Fruit fly (Drosophila melanogaster) whole organism, embryonic: Measurements from ENCODE around the gene CG10841.

Experiments used
- Ada2b ChIP-seq: fragments of 200-800 bp; sonication (Bioruptor generic); IDR thresholded peaks from 2 replicates; pipeline ENCODE4 v1.3.6; 2022; ENCODE audit warnings: missing biosample characterization, missing genetic modification characterization
- CG11695 ChIP-seq: fragments of 200-800 bp; sonication (Bioruptor generic); IDR thresholded peaks from 3 replicates; pipeline ENCODE4 v1.3.6; 2022; ENCODE audit warnings: missing biosample characterization, missing genetic modification characterization
- CG12391 ChIP-seq: fragments of 200-800 bp; sonication (Bioruptor generic); optimal IDR thresholded peaks from 3 replicates; lab custom pipeline; 2018; ENCODE audit warnings: missing biosample characterization, mild to moderate bottlenecking, missing genetic modification characterization, moderate library complexity
- CG13287 ChIP-seq: fragments of 200-800 bp; sonication (Bioruptor generic); IDR thresholded peaks from 2 replicates; pipeline ENCODE4 v1.3.6; 2022; ENCODE audit warnings: missing biosample characterization, missing genetic modification characterization; ENCODE audit not compliant: partially characterized antibody
- CG13424 ChIP-seq: fragments of 200-800 bp; sonication (Bioruptor generic); optimal IDR thresholded peaks from 2 replicates; lab custom pipeline; 2019; ENCODE audit warnings: missing biosample characterization, mild to moderate bottlenecking, missing genetic modification characterization, moderate library complexity
- CG15011 ChIP-seq: fragments of 200-800 bp; sonication (Bioruptor generic); optimal IDR thresholded peaks from 3 replicates; lab custom pipeline; 2018; ENCODE audit warnings: missing biosample characterization, mild to moderate bottlenecking, missing genetic modification characterization
- CG15479 ChIP-seq: fragments of 200-800 bp; sonication (Bioruptor generic); optimal IDR thresholded peaks from 3 replicates; lab custom pipeline; 2019; ENCODE audit warnings: missing biosample characterization, mild to moderate bottlenecking, missing genetic modification characterization, moderate library complexity
- CG17385 ChIP-seq: fragments of 200-800 bp; sonication (Bioruptor generic); optimal IDR thresholded peaks from 3 replicates; lab custom pipeline; 2018; ENCODE audit warnings: missing biosample characterization, mild to moderate bottlenecking, missing genetic modification characterization
- CG17912 ChIP-seq: fragments of 200-800 bp; sonication (Bioruptor generic); optimal IDR thresholded peaks from 2 replicates; lab custom pipeline; 2018; ENCODE audit warnings: missing biosample characterization, mild to moderate bottlenecking, missing genetic modification characterization
- CG2678 ChIP-seq: fragments of 200-800 bp; sonication (Bioruptor generic); optimal IDR thresholded peaks from 3 replicates; lab custom pipeline; 2019; ENCODE audit warnings: missing biosample characterization, mild to moderate bottlenecking, missing genetic modification characterization, moderate library complexity
- CG2712 ChIP-seq: fragments of 200-800 bp; optimal IDR thresholded peaks from 3 replicates; lab custom pipeline; 2019; ENCODE audit warnings: missing biosample characterization, mild to moderate bottlenecking, missing genetic modification characterization, moderate library complexity
- CG4617 ChIP-seq: fragments of 200-800 bp; sonication (Bioruptor generic); optimal IDR thresholded peaks from 3 replicates; lab custom pipeline; 2016; ENCODE audit warnings: missing biosample characterization, missing genetic modification characterization, borderline replicate concordance
- CG6654 ChIP-seq: fragments of 200-800 bp; sonication (Bioruptor generic); optimal IDR thresholded peaks from 2 replicates; lab custom pipeline; 2017; ENCODE audit warnings: missing biosample characterization, mild to moderate bottlenecking, missing genetic modification characterization
- CG7357 ChIP-seq: fragments of 200-800 bp; sonication (Bioruptor generic); IDR thresholded peaks from 3 replicates; pipeline ENCODE4 v1.3.6; 2022; ENCODE audit warnings: missing biosample characterization, missing genetic modification characterization
- CG7745 ChIP-seq: fragments of 200-800 bp; sonication (Bioruptor generic); optimal IDR thresholded peaks from 2 replicates; lab custom pipeline; 2018; ENCODE audit warnings: missing biosample characterization, mild to moderate bottlenecking, missing genetic modification characterization, moderate library complexity
- CG8089 ChIP-seq: fragments of 200-800 bp; sonication (Bioruptor generic); optimal IDR thresholded peaks from 3 replicates; lab custom pipeline; 2016; ENCODE audit warnings: missing biosample characterization, missing genetic modification characterization
- CG8944 ChIP-seq: fragments of 200-800 bp; sonication (Bioruptor generic); optimal IDR thresholded peaks from 3 replicates; lab custom pipeline; 2016; ENCODE audit warnings: missing biosample characterization, missing genetic modification characterization
- CG9437 ChIP-seq: fragments of 200-800 bp; sonication (Bioruptor generic); optimal IDR thresholded peaks from 2 replicates; lab custom pipeline; 2018; ENCODE audit warnings: missing biosample characterization, mild to moderate bottlenecking, missing genetic modification characterization
- D ChIP-seq, 2 experiments: fragments of 200-800 bp in 1 of 2; fragments of >200 bp in 1 of 2; sonication (Bioruptor generic) in 1 of 2; optimal IDR thresholded peaks; 2 replicates in 1 of 2; 3 replicates in 1 of 2; lab custom pipeline; 2017; ENCODE audit warnings: mild to moderate bottlenecking in 1 of 2, missing biosample characterization in 1 of 2, missing genetic modification characterization in 1 of 2, missing genetic modification reagents in 1 of 2
- Dip2 ChIP-seq: fragments of 200-800 bp; sonication (Bioruptor generic); IDR thresholded peaks from 2 replicates; pipeline ENCODE4 v1.3.6; 2022; ENCODE audit warnings: missing biosample characterization, missing genetic modification characterization
- Doc2 ChIP-seq: fragments of 200-800 bp; sonication (Bioruptor generic); IDR thresholded peaks from 2 replicates; pipeline ENCODE4 v1.3.6; 2022; ENCODE audit warnings: missing biosample characterization, missing genetic modification characterization
- Doc3 ChIP-seq: fragments of 200-800 bp; sonication (Bioruptor generic); IDR thresholded peaks from 3 replicates; pipeline ENCODE4 v1.3.6; 2022; ENCODE audit warnings: missing biosample characterization, missing genetic modification characterization; ENCODE audit not compliant: partially characterized antibody
- Drgx ChIP-seq: fragments of 200-800 bp; sonication (Bioruptor generic); IDR thresholded peaks from 2 replicates; pipeline ENCODE4 v1.3.6; 2022; ENCODE audit warnings: missing biosample characterization, missing genetic modification characterization
- Fer2 ChIP-seq: fragments of 200-800 bp; sonication (Bioruptor generic); optimal IDR thresholded peaks from 2 replicates; lab custom pipeline; 2018; ENCODE audit warnings: missing biosample characterization, mild to moderate bottlenecking, missing genetic modification characterization, moderate library complexity
- Hey ChIP-seq: fragments of 200-800 bp; sonication (Bioruptor generic); optimal IDR thresholded peaks from 3 replicates; lab custom pipeline; 2018; ENCODE audit warnings: missing biosample characterization, mild to moderate bottlenecking, missing genetic modification characterization
- MTF-1 ChIP-seq: fragments of 200-800 bp; sonication (Bioruptor generic); optimal IDR thresholded peaks from 2 replicates; lab custom pipeline; 2018; ENCODE audit warnings: missing biosample characterization, mild to moderate bottlenecking, missing genetic modification characterization, borderline replicate concordance
- Mad ChIP-seq: fragments of 200-800 bp; sonication (Bioruptor generic); optimal IDR thresholded peaks from 2 replicates; lab custom pipeline; 2016; ENCODE audit warnings: missing biosample characterization, missing genetic modification characterization
- Nf-YC ChIP-seq: fragments of 200-800 bp; optimal IDR thresholded peaks from 3 replicates; lab custom pipeline; 2019; ENCODE audit warnings: missing biosample characterization, mild to moderate bottlenecking, missing genetic modification characterization, moderate library complexity
- Sry-β ChIP-seq: fragments of 200-800 bp; sonication (Bioruptor generic); optimal IDR thresholded peaks from 2 replicates; lab custom pipeline; 2018; ENCODE audit warnings: missing biosample characterization, mild to moderate bottlenecking, missing genetic modification characterization, moderate library complexity
- TFAM ChIP-seq: fragments of 200-800 bp; sonication (Bioruptor generic); optimal IDR thresholded peaks from 2 replicates; lab custom pipeline; 2017; ENCODE audit warnings: missing biosample characterization, missing genetic modification characterization, inconsistent platforms
- Xrp1 ChIP-seq: fragments of 200-800 bp; sonication (Bioruptor generic); IDR thresholded peaks from 2 replicates; pipeline ENCODE4 v1.3.6; 2022; ENCODE audit warnings: missing biosample characterization, missing genetic modification characterization
- ac ChIP-seq: fragments of 200-800 bp; sonication (Bioruptor generic); optimal IDR thresholded peaks from 3 replicates; lab custom pipeline; 2017; ENCODE audit warnings: missing biosample characterization, mild to moderate bottlenecking, missing genetic modification characterization
- az2 ChIP-seq: fragments of 200-800 bp; sonication (Bioruptor generic); optimal IDR thresholded peaks from 3 replicates; lab custom pipeline; 2016; ENCODE audit warnings: missing biosample characterization, missing genetic modification characterization
- bigmax ChIP-seq: fragments of 200-800 bp; sonication (Bioruptor generic); optimal IDR thresholded peaks from 2 replicates; lab custom pipeline; 2018; ENCODE audit warnings: missing biosample characterization, mild to moderate bottlenecking, missing genetic modification characterization
- cad ChIP-seq: fragments of >200 bp; optimal IDR thresholded peaks from 2 replicates; lab custom pipeline; 2017; ENCODE audit warnings: missing biosample characterization, missing genetic modification characterization
- crp ChIP-seq, 2 experiments: fragments of 200-800 bp; sonication (Bioruptor generic); optimal IDR thresholded peaks; 2 replicates in 1 of 2; 3 replicates in 1 of 2; lab custom pipeline; 2017; ENCODE audit warnings: missing biosample characterization in 2 of 2, missing genetic modification characterization in 2 of 2, mild to moderate bottlenecking in 1 of 2, moderate library complexity in 1 of 2
- dimm ChIP-seq: fragments of 200-800 bp; sonication (Bioruptor generic); IDR thresholded peaks from 2 replicates; pipeline ENCODE4 v1.3.6; 2022; ENCODE audit warnings: missing biosample characterization, missing genetic modification characterization
- fd64A ChIP-seq: fragments of 200-800 bp; sonication (Bioruptor generic); optimal IDR thresholded peaks from 3 replicates; lab custom pipeline; 2018; ENCODE audit warnings: missing biosample characterization, mild to moderate bottlenecking, missing genetic modification characterization
- fd96Cb ChIP-seq: fragments of 200-800 bp; sonication (Bioruptor generic); optimal IDR thresholded peaks from 2 replicates; lab custom pipeline; 2018; ENCODE audit warnings: missing biosample characterization, mild to moderate bottlenecking, missing genetic modification characterization, moderate library complexity
- ham ChIP-seq: fragments of 200-800 bp; sonication (Bioruptor generic); IDR thresholded peaks from 2 replicates; pipeline ENCODE4 v1.3.6; 2022; ENCODE audit warnings: missing biosample characterization, missing genetic modification characterization
- ind ChIP-seq: fragments of 200-800 bp; sonication (Bioruptor generic); optimal IDR thresholded peaks from 3 replicates; lab custom pipeline; 2016; ENCODE audit warnings: missing biosample characterization, missing genetic modification characterization
- ken ChIP-seq: fragments of 200-800 bp; sonication (Bioruptor generic); IDR thresholded peaks from 3 replicates; pipeline ENCODE4 v1.3.6; 2022; ENCODE audit warnings: missing biosample characterization, missing genetic modification characterization
- nerfin-1 ChIP-seq: fragments of 200-800 bp; sonication (Bioruptor generic); optimal IDR thresholded peaks from 3 replicates; lab custom pipeline; 2019; ENCODE audit warnings: missing biosample characterization, mild to moderate bottlenecking, missing genetic modification characterization, moderate library complexity
- nmo ChIP-seq: fragments of 200-800 bp; sonication (Bioruptor generic); optimal IDR thresholded peaks from 2 replicates; lab custom pipeline; 2018; ENCODE audit warnings: missing biosample characterization, mild to moderate bottlenecking, missing genetic modification characterization, moderate library complexity
- pan ChIP-seq, 4 experiments: fragments of >200 bp in 3 of 4; fragments of 200-800 bp in 1 of 4; sonication (Bioruptor generic) in 1 of 4; optimal IDR thresholded peaks in 3 of 4; IDR thresholded peaks in 1 of 4; 2 replicates each; pipeline versions ENCODE4 v1.3.6 to Lab custom; 2017 to 2022; ENCODE audit warnings: missing biosample characterization in 2 of 4, missing genetic modification characterization in 2 of 4, mixed read lengths in 1 of 4
- pnt ChIP-seq: fragments of 200-800 bp; sonication (Bioruptor generic); optimal IDR thresholded peaks from 3 replicates; lab custom pipeline; 2016; ENCODE audit warnings: missing biosample characterization, missing genetic modification characterization
- pum ChIP-seq: fragments of 200-800 bp; sonication (Bioruptor generic); optimal IDR thresholded peaks from 2 replicates; lab custom pipeline; 2016; ENCODE audit warnings: missing biosample characterization, missing genetic modification characterization
- sens ChIP-seq: fragments of 200-800 bp; sonication (Bioruptor generic); peaks from one replicate; lab custom pipeline; 2016; ENCODE audit warnings: missing biosample characterization, missing genetic modification characterization
- tna ChIP-seq: fragments of 200-800 bp; sonication (Bioruptor generic); IDR thresholded peaks from 2 replicates; pipeline ENCODE4 v1.3.6; 2022; ENCODE audit warnings: missing biosample characterization, missing genetic modification characterization; ENCODE audit not compliant: partially characterized antibody
- zfh1 ChIP-seq: fragments of 200-800 bp; sonication (Bioruptor generic); IDR thresholded peaks from 3 replicates; pipeline ENCODE4 v1.3.6; 2022; ENCODE audit warnings: missing biosample characterization, missing genetic modification characterization

Gene CG10841

DNA sequence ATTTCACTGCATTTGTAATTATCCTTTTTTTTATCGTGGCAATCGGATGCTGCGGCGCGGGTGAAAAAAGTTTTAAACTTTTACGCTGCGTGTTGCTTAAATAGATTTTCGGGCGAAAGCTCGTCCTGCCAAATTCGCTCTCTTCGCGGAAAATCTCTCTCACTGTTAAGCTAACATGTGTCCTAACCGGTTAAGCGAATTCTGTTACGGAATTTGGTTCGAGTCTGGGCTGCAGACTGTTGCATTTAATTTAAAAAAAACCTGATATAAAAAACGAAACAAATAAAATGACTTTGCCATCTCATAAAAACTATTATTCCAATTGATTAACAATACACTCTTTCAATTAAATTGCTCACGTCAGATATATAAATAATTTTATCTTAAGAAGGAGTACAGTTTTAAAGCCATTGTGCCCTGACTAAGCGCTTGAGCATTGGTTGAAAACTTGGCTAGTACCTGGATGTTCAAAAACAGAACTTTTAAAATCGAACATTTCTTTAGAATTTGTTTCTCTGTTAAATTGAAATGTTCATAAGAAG is 42.8 kb downstream of the CG10841 start, which contains the start of gene Task6 (continued):
- TF ChIP-seq Hey (no peak), CG13424 (no peak), CG12391 (tag; lab: Kevin White, UChicago) (no peak), Xrp1 (GFP tag; lab: Robert Waterston, UW) (no peak), CG2678 (tag; lab: Kevin White, UChicago) (no peak), Doc2 (GFP tag; lab: Robert Waterston, UW) (no peak), CG9437 (GFP tag; lab: Kevin White, UChicago) (peak; percentile 7), CG8089 (GFP tag; lab: Kevin White, UChicago) (no peak), crp (GFP tag; optimal IDR thresholded peaks at IDR 0.05; lab: Kevin White, UChicago) (no peak), pnt (GFP tag; lab: Kevin White, UChicago) (no peak), pum (GFP tag; lab: Kevin White, UChicago) (no peak), TFAM (GFP tag; lab: Kevin White, UChicago) (no peak), D (optimal IDR thresholded peaks at IDR 0.05; lab: Kevin White, UChicago) (no peak), D (GFP tag; optimal IDR thresholded peaks at IDR 0.05; lab: Kevin White, UChicago) (no peak), ac (GFP tag; lab: Kevin White, UChicago) (no peak), zfh1 (GFP tag; lab: Robert Waterston, UW) (no peak), ken (no peak), ham (GFP tag; lab: Robert Waterston, UW) (no peak), Mad (no peak), CG15479 (no peak), cad (GFP tag; lab: Kevin White, UChicago) (peak; percentile 78), nerfin-1 (tag; lab: Kevin White, UChicago) (peak; percentile 79), CG7745 (no peak), CG17912 (GFP tag; lab: Kevin White, UChicago) (no peak), az2 (GFP tag; lab: Kevin White, UChicago) (no peak), CG15011 (GFP tag; lab: Kevin White, UChicago) (no peak), CG8944 (no peak), fd96Cb (tag; lab: Kevin White, UChicago) (no peak), CG2712 (tag; lab: Kevin White, UChicago) (peak; percentile 1), Fer2 (tag; lab: Kevin White, UChicago) (no peak), Doc3 (GFP tag; lab: Robert Waterston, UW) (no peak), tna (GFP tag; lab: Robert Waterston, UW) (no peak), Drgx (GFP tag; lab: Robert Waterston, UW) (no peak), Nf-YC (tag; lab: Kevin White, UChicago) (no peak), CG6654 (GFP tag; lab: Kevin White, UChicago) (peak; percentile 99), CG7357 (no peak), Sry-β (GFP tag; lab: Kevin White, UChicago) (no peak), MTF-1 (no peak), bigmax (GFP tag; lab: Kevin White, UChicago) (no peak), CG13287 (GFP tag; lab: Robert Waterston, UW) (no peak), CG11695 (no peak), dimm (GFP tag; lab: Robert Waterston, UW) (no peak), sens (GFP tag; lab: Kevin White, UChicago) (peak; percentile 75), CG17385 (GFP tag; lab: Kevin White, UChicago) (no peak), CG4617 (GFP tag; lab: Kevin White, UChicago) (no peak), Ada2b (GFP tag; lab: Robert Waterston, UW) (no peak), Dip2 (GFP tag; lab: Robert Waterston, UW) (no peak), pan (optimal IDR thresholded peaks at IDR 0.05; lab: Kevin White, UChicago) (no peak), pan (GFP tag; optimal IDR thresholded peaks at IDR 0.05 in 1 of 2, IDR thresholded peaks at IDR 0.05 in 1 of 2) (no peak), ind (GFP tag; lab: Kevin White, UChicago) (no peak), fd64A (GFP tag; lab: Kevin White, UChicago) (no peak), nmo (GFP tag; lab: Kevin White, UChicago) (peak; percentile 39)
